Worm (Caenorhabditis elegans) whole organism, L2 larva: ENCODE measurements around the gene R148.5.

Experiments used
- dmd-4 ChIP-seq: sonication (generic microtip); optimal IDR thresholded peaks from 2 replicates; lab custom pipeline; 2017; ENCODE audit warnings: missing biosample characterization, missing genetic modification characterization
- lin-13 ChIP-seq: fragments of 150-350 bp; optimal IDR thresholded peaks from 2 replicates; lab custom pipeline; 2014; ENCODE audit warnings: missing biosample characterization, missing genetic modification reagents, missing genetic modification characterization

DNA sequence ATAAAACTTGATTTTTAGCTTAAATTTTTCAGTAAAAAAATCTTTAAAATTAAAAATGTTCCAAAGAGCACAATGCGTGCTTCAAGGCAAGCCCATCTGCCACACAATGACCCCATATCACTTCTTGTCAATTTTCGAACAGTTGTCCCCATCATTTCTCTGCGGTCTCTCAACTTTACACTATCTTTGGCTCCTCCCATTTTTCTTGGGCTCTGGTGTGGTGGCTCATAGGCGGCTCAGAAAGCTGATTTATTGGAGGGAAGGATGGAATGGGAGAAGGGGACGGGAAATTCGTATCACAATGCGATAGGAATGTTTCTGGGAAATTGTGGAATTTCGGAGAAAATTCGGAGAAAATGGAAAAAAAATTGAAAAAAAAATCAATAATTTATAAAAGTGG lies 35.1 kb downstream of the R148.5 start:
- no peak for TF ChIP-seq dmd-4
- no peak for TF ChIP-seq lin-13
